Fruit fly (Drosophila melanogaster) whole organism, prepupa: ENCODE results near the gene E23.

Source experiments
- CG11294 ChIP-seq: fragments of 200-800 bp; sonication (Bioruptor generic); IDR thresholded peaks from 2 replicates; pipeline ENCODE4 v1.3.6; 2022; ENCODE audit warnings: missing biosample characterization, missing genetic modification characterization
- CG32006 ChIP-seq: fragments of 200-800 bp; sonication (Bioruptor generic); optimal IDR thresholded peaks from 3 replicates; lab custom pipeline; 2017; ENCODE audit warnings: missing biosample characterization, mild to moderate bottlenecking, missing genetic modification characterization
- CG4318 ChIP-seq: fragments of 200-800 bp; sonication (Bioruptor generic); optimal IDR thresholded peaks from 3 replicates; lab custom pipeline; 2017; ENCODE audit warnings: missing biosample characterization, mild to moderate bottlenecking, missing genetic modification characterization
- CG9139 ChIP-seq: fragments of 200-800 bp; sonication (Bioruptor generic); optimal IDR thresholded peaks from 3 replicates; lab custom pipeline; 2017; ENCODE audit warnings: missing biosample characterization, mild to moderate bottlenecking, missing genetic modification characterization
- Sox15 ChIP-seq: fragments of 200-800 bp; sonication (Bioruptor generic); optimal IDR thresholded peaks from 3 replicates; lab custom pipeline; 2016; ENCODE audit warnings: missing biosample characterization, missing genetic modification characterization
- fd85E ChIP-seq: fragments of 200-800 bp; sonication (Bioruptor generic); optimal IDR thresholded peaks from 3 replicates; lab custom pipeline; 2016; ENCODE audit warnings: missing biosample characterization, missing genetic modification characterization
- fkh ChIP-seq: fragments of 200-800 bp; sonication (Bioruptor generic); optimal IDR thresholded peaks from 3 replicates; lab custom pipeline; 2017; ENCODE audit warnings: missing biosample characterization, mild to moderate bottlenecking, missing genetic modification characterization, moderate library complexity
- vri ChIP-seq: fragments of 200-800 bp; sonication (Bioruptor generic); optimal IDR thresholded peaks from 3 replicates; lab custom pipeline; 2016; ENCODE audit warnings: missing biosample characterization, mild to moderate bottlenecking, missing genetic modification characterization

dm6 chr2L:3342369-3342768 lies 12.3 kb downstream of the E23 start:
- TF ChIP-seq vri, result no peak
- no peak for TF ChIP-seq CG32006 (GFP tag; lab: Kevin White, UChicago)
- no peak for TF ChIP-seq CG11294 (GFP tag; lab: Robert Waterston, UW)
- no peak for TF ChIP-seq fkh (GFP tag; lab: Kevin White, UChicago)
- TF ChIP-seq fd85E, result no peak
- TF ChIP-seq CG4318 (GFP tag; lab: Kevin White, UChicago), result no peak
- TF ChIP-seq Sox15 (GFP tag; lab: Kevin White, UChicago), result no peak
- no peak for TF ChIP-seq CG9139 (GFP tag; lab: Kevin White, UChicago)
